Worm (Caenorhabditis elegans) whole organism, early embryonic: ENCODE measurements around the gene Y43F8B.15.

Experiments used
- B0310.2 ChIP-seq: sonication (generic microtip); optimal IDR thresholded peaks from 2 replicates; lab custom pipeline; 2016; ENCODE audit warnings: mild to moderate bottlenecking, missing genetic modification characterization, missing compliant biosample characterization
- ama-1 ChIP-seq: fragments of 150-350 bp; optimal IDR thresholded peaks from 2 replicates; lab custom pipeline; 2014
- ceh-13 ChIP-seq: fragments of 200-800 bp; sonication (Bioruptor generic); optimal IDR thresholded peaks from 2 replicates; lab custom pipeline; 2018; ENCODE audit warnings: mild to moderate bottlenecking, missing genetic modification characterization, missing compliant biosample characterization
- ceh-36 ChIP-seq: sonication (generic microtip); optimal IDR thresholded peaks from 2 replicates; lab custom pipeline; 2016; ENCODE audit warnings: missing genetic modification characterization, inconsistent platforms, missing compliant biosample characterization
- hmbx-1 ChIP-seq: sonication (generic microtip); optimal IDR thresholded peaks from 2 replicates; lab custom pipeline; 2016; ENCODE audit warnings: mild to moderate bottlenecking, missing genetic modification characterization, missing compliant biosample characterization
- scrt-1 ChIP-seq: fragments of 200-800 bp; sonication (Bioruptor generic); IDR thresholded peaks from 2 replicates; pipeline ENCODE4 v1.3.6; 2022; ENCODE audit warnings: missing genetic modification characterization, missing compliant biosample characterization
- tbx-11 ChIP-seq: fragments of 200-800 bp; sonication (Bioruptor generic); IDR thresholded peaks from 2 replicates; pipeline ENCODE4 v1.3.6; 2022; ENCODE audit warnings: missing genetic modification characterization, missing compliant biosample characterization
- tbx-37 ChIP-seq: fragments of 200-800 bp; sonication (Bioruptor generic); conservative IDR thresholded peaks from 2 replicates; pipeline ENCODE4 v1.3.6; 2022; ENCODE audit warnings: missing genetic modification reagents, missing genetic modification characterization, missing compliant biosample characterization

DNA sequence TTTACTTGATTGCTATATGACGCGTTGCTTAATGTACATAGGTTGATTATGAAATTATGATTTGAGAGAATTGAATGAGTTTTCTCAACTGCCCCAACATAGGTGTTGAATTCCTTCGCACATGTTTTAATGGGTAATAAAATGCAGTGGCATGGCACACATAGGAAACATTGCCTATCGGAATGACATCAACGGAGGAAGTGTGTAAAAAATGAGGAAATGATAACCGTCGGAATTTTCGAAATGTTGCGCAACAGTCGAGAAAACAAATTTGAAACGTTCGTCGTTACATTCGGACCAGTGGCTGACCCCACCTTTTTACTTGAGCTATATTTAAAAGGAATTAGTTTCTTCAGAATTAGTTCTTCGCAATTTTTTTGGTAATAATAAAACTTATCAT, 29.9 kb downstream of the Y43F8B.15 start:
- TF ChIP-seq ceh-13 (GFP tag; lab: Kevin White, UChicago) (no peak), ama-1 (no peak), B0310.2 (tag; lab: Kevin White, UChicago) (no peak), ceh-36 (tag; lab: Kevin White, UChicago) (no peak), scrt-1 (GFP tag; lab: Robert Waterston, UW) (no peak), tbx-11 (no peak), tbx-37 (GFP tag; lab: Robert Waterston, UW) (no peak), hmbx-1 (tag; lab: Kevin White, UChicago) (no peak)
